Worm (Caenorhabditis elegans) whole organism, L4 larva: Measurements from ENCODE around the gene ucp-4.

Source experiments
- F10B5.3 ChIP-seq: sonication (generic microtip); optimal IDR thresholded peaks from 2 replicates; lab custom pipeline; 2016; ENCODE audit warnings: mild to moderate bottlenecking, missing genetic modification characterization, missing compliant biosample characterization
- F37D6.2 ChIP-seq: sonication (generic microtip); optimal IDR thresholded peaks from 2 replicates; lab custom pipeline; 2016; ENCODE audit warnings: mild to moderate bottlenecking, missing genetic modification characterization, missing compliant biosample characterization
- F44E2.7 ChIP-seq: fragments of 200-800 bp; sonication (Bioruptor generic); IDR thresholded peaks from 2 replicates; pipeline ENCODE4 v2.1.2; 2022; ENCODE audit warnings: missing genetic modification characterization, missing compliant biosample characterization
- T20F7.1 ChIP-seq: fragments of 200-800 bp; sonication (Bioruptor generic); optimal IDR thresholded peaks from 2 replicates; lab custom pipeline; 2018; ENCODE audit warnings: mild to moderate bottlenecking, missing genetic modification characterization, missing compliant biosample characterization
- Y48G9A.11 ChIP-seq: fragments of 200-800 bp; sonication (Bioruptor generic); IDR thresholded peaks from 2 replicates; pipeline ENCODE4 v1.3.6; 2022; ENCODE audit warnings: missing genetic modification reagents, missing genetic modification characterization, missing compliant biosample characterization
- Y5F2A.4 ChIP-seq: fragments of 200-800 bp; sonication (Bioruptor generic); optimal IDR thresholded peaks from 2 replicates; lab custom pipeline; 2018; ENCODE audit warnings: mild to moderate bottlenecking, missing genetic modification characterization, missing compliant biosample characterization
- ZK337.2 ChIP-seq: fragments of 200-800 bp; sonication (Bioruptor generic); IDR thresholded peaks from 2 replicates; pipeline ENCODE4 v1.3.6; 2022; ENCODE audit warnings: missing genetic modification reagents, missing genetic modification characterization, missing compliant biosample characterization
- aha-1 ChIP-seq: fragments of 150-350 bp; peaks from one replicate; lab custom pipeline; 2014; ENCODE audit warnings: missing biosample characterization, missing genetic modification characterization
- ama-1 ChIP-seq: fragments of 150-350 bp; optimal IDR thresholded peaks from 2 replicates; lab custom pipeline; 2014; ENCODE audit warnings: inconsistent platforms, mixed read lengths
- arid-1 ChIP-seq: fragments of 200-800 bp; sonication (Bioruptor generic); conservative IDR thresholded peaks from 2 replicates; pipeline ENCODE4 v1.3.6; 2022; ENCODE audit warnings: missing genetic modification reagents, missing genetic modification characterization, missing compliant biosample characterization
- ceh-28 ChIP-seq: fragments of 150-350 bp; optimal IDR thresholded peaks from 2 replicates; lab custom pipeline; 2014; ENCODE audit warnings: missing biosample characterization, missing genetic modification reagents, missing genetic modification characterization
- ceh-44 ChIP-seq: fragments of 200-800 bp; sonication (Bioruptor generic); IDR thresholded peaks from 2 replicates; pipeline ENCODE4 v1.3.6; 2022; ENCODE audit warnings: missing genetic modification reagents, missing genetic modification characterization, missing compliant biosample characterization
- cey-2 ChIP-seq: sonication (generic microtip); optimal IDR thresholded peaks from 3 replicates; lab custom pipeline; 2017; ENCODE audit warnings: missing genetic modification characterization, mild to moderate bottlenecking, missing compliant biosample characterization, antibody characterized with exemption, borderline replicate concordance; ENCODE audit not compliant: insufficient read depth
- ctbp-1 ChIP-seq: fragments of 200-800 bp; sonication (Bioruptor generic); IDR thresholded peaks from 2 replicates; pipeline ENCODE4 v1.3.6; 2022; ENCODE audit warnings: missing genetic modification reagents, missing genetic modification characterization, missing compliant biosample characterization
- daf-12 ChIP-seq: fragments of 150-350 bp; optimal IDR thresholded peaks from 2 replicates; lab custom pipeline; 2014; ENCODE audit warnings: missing biosample characterization, missing genetic modification reagents, missing genetic modification characterization
- daf-8 ChIP-seq: fragments of 200-800 bp; sonication (Bioruptor generic); IDR thresholded peaks from 2 replicates; pipeline ENCODE4 v1.3.6; 2022; ENCODE audit warnings: missing genetic modification characterization, missing compliant biosample characterization
- dmd-6 ChIP-seq: fragments of 200-800 bp; sonication (Bioruptor generic); IDR thresholded peaks from 2 replicates; pipeline ENCODE4 v1.3.6; 2022; ENCODE audit warnings: missing genetic modification reagents, missing genetic modification characterization, missing compliant biosample characterization
- dpl-1 ChIP-seq: fragments of 150-350 bp; optimal IDR thresholded peaks from 2 replicates; lab custom pipeline; 2014; ENCODE audit warnings: missing biosample characterization, missing genetic modification reagents, missing genetic modification characterization
- dve-1 ChIP-seq: sonication (generic microtip); optimal IDR thresholded peaks from 2 replicates; lab custom pipeline; 2017; ENCODE audit warnings: antibody characterized with exemption, mild to moderate bottlenecking, missing genetic modification characterization, missing compliant biosample characterization; ENCODE audit not compliant: insufficient read depth
- hlh-30 ChIP-seq: sonication (generic microtip); optimal IDR thresholded peaks from 2 replicates; lab custom pipeline; 2017; ENCODE audit warnings: antibody characterized with exemption, mild to moderate bottlenecking, missing genetic modification characterization, missing compliant biosample characterization; ENCODE audit not compliant: insufficient read depth
- lin-13 ChIP-seq: fragments of 150-350 bp; optimal IDR thresholded peaks from 2 replicates; lab custom pipeline; 2014; ENCODE audit warnings: missing biosample characterization, missing genetic modification reagents, missing genetic modification characterization
- lin-29 ChIP-seq: fragments of 200-800 bp; sonication (Bioruptor generic); IDR thresholded peaks from 2 replicates; pipeline ENCODE4 v1.3.6; 2022; ENCODE audit warnings: missing genetic modification reagents, missing genetic modification characterization, missing compliant biosample characterization
- lin-39 ChIP-seq: fragments of 150-350 bp; optimal IDR thresholded peaks from 2 replicates; lab custom pipeline; 2014; ENCODE audit warnings: missing biosample characterization, missing genetic modification reagents, missing genetic modification characterization
- madf-5 ChIP-seq, 2 experiments: fragments of 200-800 bp; sonication (Bioruptor generic); IDR thresholded peaks; 2 replicates each; pipeline ENCODE4 v1.3.6; 2022; ENCODE audit warnings: missing compliant biosample characterization in 2 of 2, missing genetic modification characterization in 2 of 2
- madf-9 ChIP-seq: fragments of 200-800 bp; sonication (Bioruptor generic); conservative IDR thresholded peaks from 2 replicates; pipeline ENCODE4 v1.3.6; 2022; ENCODE audit warnings: missing genetic modification reagents, missing genetic modification characterization, missing compliant biosample characterization
- mdl-1 ChIP-seq, 2 experiments: fragments of 150-350 bp in 1 of 2; sonication (generic microtip) in 1 of 2; optimal IDR thresholded peaks; 2 replicates each; lab custom pipeline; 2014 to 2017; ENCODE audit warnings: missing biosample characterization in 2 of 2, missing genetic modification characterization in 2 of 2
- mdt-29 ChIP-seq: fragments of 200-800 bp; sonication (Bioruptor generic); IDR thresholded peaks from 2 replicates; pipeline ENCODE4 v1.3.6; 2022; ENCODE audit warnings: missing genetic modification reagents, missing genetic modification characterization, missing compliant biosample characterization
- mes-2 ChIP-seq: sonication (generic microtip); optimal IDR thresholded peaks from 2 replicates; lab custom pipeline; 2016; ENCODE audit warnings: missing genotype, mild to moderate bottlenecking, missing genetic modification characterization, missing compliant biosample characterization; ENCODE audit not compliant: poor library complexity, severe bottlenecking
- mxl-3 ChIP-seq: fragments of 200-800 bp; sonication (Bioruptor generic); optimal IDR thresholded peaks from 2 replicates; lab custom pipeline; 2018; ENCODE audit warnings: mild to moderate bottlenecking, missing genetic modification characterization, missing compliant biosample characterization
- nhr-237 ChIP-seq: sonication (generic microtip); optimal IDR thresholded peaks from 2 replicates; lab custom pipeline; 2017; ENCODE audit warnings: missing biosample characterization, missing genetic modification characterization
- nhr-41 ChIP-seq: fragments of 200-800 bp; sonication (Bioruptor generic); IDR thresholded peaks from 2 replicates; pipeline ENCODE4 v1.3.6; 2022; ENCODE audit warnings: missing genetic modification reagents, missing genetic modification characterization, missing compliant biosample characterization
- nhr-42 ChIP-seq: fragments of 200-800 bp; sonication (Bioruptor generic); IDR thresholded peaks from 2 replicates; pipeline ENCODE4 v1.3.6; 2022; ENCODE audit warnings: missing genetic modification characterization, missing compliant biosample characterization
- nhr-48 ChIP-seq: sonication (generic microtip); optimal IDR thresholded peaks from 2 replicates; lab custom pipeline; 2016; ENCODE audit warnings: mild to moderate bottlenecking, missing genetic modification characterization, missing compliant biosample characterization
- nhr-77 ChIP-seq: fragments of 150-350 bp; optimal IDR thresholded peaks from 2 replicates; lab custom pipeline; 2014; ENCODE audit warnings: missing biosample characterization, missing genetic modification characterization
- pqm-1 ChIP-seq: sonication (generic microtip); optimal IDR thresholded peaks from 2 replicates; lab custom pipeline; 2017; ENCODE audit warnings: missing biosample characterization, missing genetic modification characterization
- saeg-2 ChIP-seq: fragments of 200-800 bp; sonication (Bioruptor generic); IDR thresholded peaks from 2 replicates; pipeline ENCODE4 v1.3.6; 2022; ENCODE audit warnings: missing genetic modification reagents, missing genetic modification characterization, missing compliant biosample characterization
- skn-1 ChIP-seq: fragments of 150-350 bp; optimal IDR thresholded peaks from 2 replicates; lab custom pipeline; 2014; ENCODE audit warnings: missing biosample characterization, missing genetic modification characterization
- spr-1 ChIP-seq: sonication (generic microtip); optimal IDR thresholded peaks from 2 replicates; lab custom pipeline; 2016; ENCODE audit warnings: mild to moderate bottlenecking, missing genetic modification characterization, missing compliant biosample characterization
- spr-3 ChIP-seq: fragments of 200-800 bp; sonication (Bioruptor generic); optimal IDR thresholded peaks from 2 replicates; lab custom pipeline; 2018; ENCODE audit warnings: mild to moderate bottlenecking, missing genetic modification characterization, missing compliant biosample characterization
- unc-130 ChIP-seq: sonication (generic microtip); optimal IDR thresholded peaks from 2 replicates; lab custom pipeline; 2016; ENCODE audit warnings: missing genetic modification reagents, missing genetic modification characterization, missing compliant biosample characterization
- unc-39 ChIP-seq: sonication (generic microtip); optimal IDR thresholded peaks from 2 replicates; lab custom pipeline; 2017; ENCODE audit warnings: missing biosample characterization, missing genetic modification characterization
- zfp-3 ChIP-seq: fragments of 200-800 bp; sonication (Bioruptor generic); conservative IDR thresholded peaks from 2 replicates; pipeline ENCODE4 v1.3.6; 2022; ENCODE audit warnings: missing genetic modification reagents, missing genetic modification characterization, missing compliant biosample characterization
- zip-2 ChIP-seq: fragments of 150-350 bp; optimal IDR thresholded peaks from 2 replicates; lab custom pipeline; 2014; ENCODE audit warnings: missing biosample characterization, missing genetic modification characterization
- ztf-7 ChIP-seq: fragments of 150-350 bp; optimal IDR thresholded peaks from 2 replicates; lab custom pipeline; 2014; ENCODE audit warnings: missing biosample characterization, missing genetic modification characterization

ucp-4 gene

DNA sequence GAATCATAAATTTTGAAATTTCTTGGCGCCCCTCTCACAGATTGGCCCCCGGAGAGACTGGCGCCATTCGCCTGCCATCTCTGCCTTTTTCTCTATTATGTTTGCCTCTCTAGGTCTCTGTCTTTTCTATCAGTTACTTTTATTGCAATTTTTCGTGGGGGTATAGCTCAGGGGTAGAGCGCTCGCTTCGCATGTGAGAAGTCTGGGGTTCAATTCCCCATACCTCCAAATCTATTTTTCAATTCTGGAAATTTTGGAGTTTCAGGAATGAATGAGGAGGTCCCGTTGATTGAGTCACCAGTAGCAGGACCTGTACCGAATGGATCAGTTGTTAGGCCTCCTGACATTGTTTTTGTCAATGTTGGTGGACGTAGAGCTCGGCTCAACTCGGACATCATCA is 16.1 kb upstream of the ucp-4 start, which contains the start of gene kvs-3 (continued):
- TF ChIP-seq mxl-3 (GFP tag; lab: Kevin White, UChicago) (no peak), mdt-29 (GFP tag; lab: Robert Waterston, UW) (no peak; the same call in 1 of the 2 replicates), nhr-77 (tag; lab: Kevin White, UChicago) (no peak), nhr-42 (GFP tag; lab: Robert Waterston, UW) (no peak), ama-1 (no peak), unc-130 (GFP tag; lab: Kevin White, UChicago) (peak; percentile 22), arid-1 (peak; percentile 93; the same call in 1 of the 2 replicates), T20F7.1 (GFP tag; lab: Kevin White, UChicago) (peak; percentile 69), F37D6.2 (tag; lab: Kevin White, UChicago) (peak; percentile 43), madf-9 (GFP tag; lab: Robert Waterston, UW) (peak; percentile 80), daf-8 (GFP tag; lab: Robert Waterston, UW) (0 out of 2 replicates have a peak, but pooled peaks have one; percentile 76), zip-2 (tag; lab: Kevin White, UChicago) (peak; percentile 37), F10B5.3 (tag; lab: Kevin White, UChicago) (peak; percentile 43), Y5F2A.4 (GFP tag; lab: Kevin White, UChicago) (peak; percentile 87), mes-2 (tag; lab: Kevin White, UChicago) (no peak), dpl-1 (GFP tag; lab: Kevin White, UChicago) (peak; percentile 4), cey-2 (no peak), Y48G9A.11 (GFP tag; lab: Robert Waterston, UW) (peak; percentile 86)

DNA sequence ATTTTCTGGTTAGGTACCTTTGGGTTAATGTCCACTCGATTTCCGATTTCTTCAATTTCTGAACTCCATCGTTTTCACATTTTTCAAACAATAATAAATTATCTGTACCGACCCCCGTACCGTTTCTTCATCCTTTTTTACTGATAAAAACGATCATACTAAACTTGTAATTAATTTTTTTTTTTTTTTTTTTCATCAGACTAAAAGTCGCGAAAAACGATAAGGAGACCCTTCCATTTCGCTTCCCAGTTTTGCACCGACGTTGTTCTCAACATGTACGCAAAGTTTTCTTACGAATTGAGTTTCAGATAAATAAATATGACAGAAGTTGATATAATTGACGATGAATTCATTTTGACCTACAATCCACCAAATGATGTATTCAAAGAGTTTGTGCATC is 12.9 kb upstream of the ucp-4 start, which contains the start of gene F44A2.7:
F44A2.7 (plus strand) TSS at position 301 of the 400 bp plus-strand sequence.
- TF ChIP-seq lin-13 (GFP tag; lab: Kevin White, UChicago) (no peak), dmd-6 (GFP tag; lab: Robert Waterston, UW) (0 out of 2 replicates have a peak, but pooled peaks have one; percentile 21)
- TF ChIP-seq, all 104 proteins: peak for 1

DNA sequence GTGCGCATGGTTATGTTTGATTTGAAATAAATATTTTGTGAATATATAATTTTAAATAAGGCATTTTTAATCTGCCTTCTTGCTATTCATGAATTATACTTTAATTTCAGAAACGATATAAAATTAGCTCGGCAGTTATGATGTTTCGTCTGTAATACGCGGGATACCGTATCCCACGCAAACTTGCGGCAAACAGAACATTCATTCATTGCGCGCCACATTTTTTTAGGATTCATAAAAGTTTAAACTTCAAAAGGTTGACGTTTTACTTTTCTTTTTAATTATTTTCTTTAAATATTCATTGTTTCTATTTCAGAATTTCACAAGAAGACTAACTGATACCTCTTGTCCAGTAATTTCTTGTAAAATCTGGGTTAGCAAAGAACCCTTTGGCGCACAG is 11.2 kb upstream of the ucp-4 start, which contains the start of gene tag-153:
tag-153 (plus strand) TSS at position 200 of the 400 bp plus-strand sequence.
- TF ChIP-seq pqm-1 (tag; lab: Kevin White, UChicago): no peak
- TF ChIP-seq unc-130 (GFP tag; lab: Kevin White, UChicago): no peak
- no peak for TF ChIP-seq spr-1 (tag; lab: Kevin White, UChicago)
- no peak for TF ChIP-seq lin-29 (GFP tag; lab: Robert Waterston, UW)
- no peak for TF ChIP-seq spr-3 (GFP tag; lab: Kevin White, UChicago)
- TF ChIP-seq cey-2: no peak
- TF ChIP-seq dmd-6 (GFP tag; lab: Robert Waterston, UW): no peak
- TF ChIP-seq ztf-7: no peak
- no peak for TF ChIP-seq nhr-41
- no peak for TF ChIP-seq ceh-44 (GFP tag; lab: Robert Waterston, UW)
- TF ChIP-seq Y48G9A.11 (GFP tag; lab: Robert Waterston, UW): no peak
- no peak for TF ChIP-seq ctbp-1
- TF ChIP-seq ZK337.2 (GFP tag; lab: Robert Waterston, UW): no peak
- TF ChIP-seq madf-9 (GFP tag; lab: Robert Waterston, UW): no peak
- TF ChIP-seq saeg-2 (GFP tag; lab: Robert Waterston, UW): no peak
- no peak for TF ChIP-seq daf-12 (tag; lab: Kevin White, UChicago)
- no peak for TF ChIP-seq nhr-237

DNA sequence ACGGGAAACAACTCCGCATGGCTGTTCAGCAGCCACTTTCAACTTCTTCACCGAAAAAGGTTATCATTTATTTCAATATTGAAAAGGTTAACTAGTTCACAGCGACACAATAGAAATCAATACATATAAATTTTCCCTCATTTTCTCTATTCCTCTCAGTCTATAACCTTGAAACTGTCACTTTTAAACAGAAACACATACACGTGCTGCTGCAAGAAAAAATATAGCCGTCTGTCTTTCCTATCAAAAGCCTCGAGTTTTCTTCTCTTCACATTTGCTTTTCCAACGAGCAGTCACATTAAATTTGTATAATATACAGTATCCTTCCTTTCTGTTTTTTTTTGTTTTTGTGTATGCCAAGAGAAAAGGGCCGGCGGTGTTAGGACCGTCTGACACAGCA is 9.9 kb upstream of the ucp-4 start:
- TF ChIP-seq spr-1 (tag; lab: Kevin White, UChicago) (no peak), unc-39 (tag; lab: Kevin White, UChicago) (no peak), Y48G9A.11 (GFP tag; lab: Robert Waterston, UW) (no peak), hlh-30 (peak; percentile 56), lin-39 (tag; lab: Kevin White, UChicago) (no peak), dve-1 (peak; percentile 6), F44E2.7 (GFP tag; lab: Robert Waterston, UW) (no peak), aha-1 (tag; lab: Kevin White, UChicago) (peak; percentile 53), ceh-28 (no peak), zfp-3 (no peak), madf-5 (GFP tag; IDR thresholded peaks at IDR 0.05; lab: Robert Waterston, UW) (no peak), lin-13 (GFP tag; lab: Kevin White, UChicago) (no peak), nhr-48 (tag; lab: Kevin White, UChicago) (no peak), mxl-3 (GFP tag; lab: Kevin White, UChicago) (peak; percentile 56), ctbp-1 (no peak), saeg-2 (GFP tag; lab: Robert Waterston, UW) (no peak), skn-1 (no peak), mdl-1 (tag; optimal IDR thresholded peaks at IDR 0.05; lab: Kevin White, UChicago) (peak; percentile 4 to 42), dpl-1 (GFP tag; lab: Kevin White, UChicago) (no peak)
